Fruit fly (Drosophila melanogaster) whole organism, wandering third instar larva: ENCODE measurements around the gene CG33281.

Experiments
- OdsH ChIP-seq: fragments of 200-800 bp; sonication (Bioruptor generic); optimal IDR thresholded peaks from 2 replicates; lab custom pipeline; 2016; ENCODE audit warnings: missing biosample characterization, mild to moderate bottlenecking, missing genetic modification characterization
- lola ChIP-seq: fragments of >200 bp; optimal IDR thresholded peaks from 2 replicates; lab custom pipeline; 2017; ENCODE audit warnings: missing biosample characterization, missing genetic modification characterization
- psq ChIP-seq: fragments of 200-800 bp; sonication (Bioruptor generic); optimal IDR thresholded peaks from 3 replicates; lab custom pipeline; 2017; ENCODE audit warnings: missing biosample characterization, mild to moderate bottlenecking, missing genetic modification characterization, moderate library complexity
- usp ChIP-seq: fragments of >200 bp; optimal IDR thresholded peaks from 2 replicates; lab custom pipeline; 2017; ENCODE audit warnings: missing biosample characterization, missing genetic modification characterization

DNA sequence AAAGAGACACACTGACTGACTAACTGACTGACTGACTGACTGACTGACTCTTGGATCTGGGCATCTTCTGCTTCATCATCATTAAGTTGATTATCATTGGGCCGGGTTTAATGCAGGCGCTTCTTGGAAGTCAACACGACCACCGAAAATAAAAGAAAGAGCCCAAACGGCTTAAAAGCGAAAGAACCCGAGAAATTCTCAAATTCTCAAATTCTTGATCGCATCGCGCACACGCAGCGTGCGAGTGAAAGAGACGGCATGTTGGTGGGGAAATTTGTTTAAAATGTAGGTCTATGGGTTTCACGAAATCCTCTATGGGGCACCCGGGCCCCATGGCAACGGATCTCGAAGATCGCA, 22.4 kb downstream of the CG33281 start:
- no peak for TF ChIP-seq OdsH
- TF ChIP-seq usp (GFP tag; lab: Kevin White, UChicago): no peak
- TF ChIP-seq psq (GFP tag; lab: Kevin White, UChicago): no peak
- TF ChIP-seq lola (GFP tag; lab: Kevin White, UChicago): no peak
